Fruit fly (Drosophila melanogaster) whole organism, embryonic: Measurements from ENCODE around the gene Ada1-2.

Experiments used
- ATbp ChIP-seq: fragments of 200-800 bp; sonication (Bioruptor generic); optimal IDR thresholded peaks from 2 replicates; lab custom pipeline; 2017; ENCODE audit warnings: missing biosample characterization, mild to moderate bottlenecking, missing genetic modification characterization, missing genetic modification reagents
- Atf3 ChIP-seq: fragments of 200-800 bp; sonication (Bioruptor generic); optimal IDR thresholded peaks from 3 replicates; lab custom pipeline; 2016; ENCODE audit warnings: missing biosample characterization, missing genetic modification characterization
- Bdp1 ChIP-seq: fragments of 200-800 bp; sonication (Bioruptor generic); optimal IDR thresholded peaks from 3 replicates; lab custom pipeline; 2016; ENCODE audit warnings: missing biosample characterization, missing genetic modification characterization
- Bteb2 ChIP-seq: fragments of 200-800 bp; sonication (Bioruptor generic); optimal IDR thresholded peaks from 2 replicates; lab custom pipeline; 2016; ENCODE audit warnings: missing biosample characterization, missing genetic modification characterization
- C15 ChIP-seq: fragments of 200-800 bp; sonication (Bioruptor generic); IDR thresholded peaks from 3 replicates; pipeline ENCODE4 v1.3.6; 2022; ENCODE audit warnings: missing biosample characterization, missing genetic modification characterization
- CG10366 ChIP-seq: fragments of 200-800 bp; sonication (Bioruptor generic); IDR thresholded peaks from 2 replicates; pipeline ENCODE4 v1.3.6; 2022; ENCODE audit warnings: missing biosample characterization, missing genetic modification characterization
- CG10543 ChIP-seq: fragments of 200-800 bp; sonication (Bioruptor generic); optimal IDR thresholded peaks from 3 replicates; lab custom pipeline; 2017; ENCODE audit warnings: missing biosample characterization, mild to moderate bottlenecking, missing genetic modification characterization, moderate library complexity
- CG1647 ChIP-seq: fragments of 200-800 bp; sonication (Bioruptor generic); optimal IDR thresholded peaks from 3 replicates; lab custom pipeline; 2016; ENCODE audit warnings: missing biosample characterization, missing genetic modification characterization
- CG17186 ChIP-seq: fragments of 200-800 bp; sonication (Bioruptor generic); optimal IDR thresholded peaks from 3 replicates; lab custom pipeline; 2017; ENCODE audit warnings: missing biosample characterization, missing genetic modification reagents, missing genetic modification characterization
- CG17829 ChIP-seq: fragments of 200-800 bp; optimal IDR thresholded peaks from 2 replicates; lab custom pipeline; 2019; ENCODE audit warnings: missing biosample characterization, mild to moderate bottlenecking, missing genetic modification characterization, moderate library complexity
- CG18011 ChIP-seq: fragments of 200-800 bp; sonication (Bioruptor generic); optimal IDR thresholded peaks from 2 replicates; lab custom pipeline; 2017; ENCODE audit warnings: missing biosample characterization, missing genetic modification characterization, mild to moderate bottlenecking, moderate library complexity, missing genotype
- CG2875 ChIP-seq: fragments of 200-800 bp; sonication (Bioruptor generic); optimal IDR thresholded peaks from 2 replicates; lab custom pipeline; 2017; ENCODE audit warnings: missing biosample characterization, mild to moderate bottlenecking, missing genetic modification characterization, missing genetic modification reagents
- CG3065 ChIP-seq: fragments of 200-800 bp; sonication (Bioruptor generic); optimal IDR thresholded peaks from 2 replicates; lab custom pipeline; 2016; ENCODE audit warnings: missing biosample characterization, missing genetic modification characterization
- CG32767 ChIP-seq: fragments of 200-800 bp; sonication (Bioruptor generic); IDR thresholded peaks from 2 replicates; pipeline ENCODE4 v1.3.6; 2022; ENCODE audit warnings: missing biosample characterization, missing genetic modification characterization
- CG3995 ChIP-seq: fragments of 200-800 bp; sonication (Bioruptor generic); optimal IDR thresholded peaks from 3 replicates; lab custom pipeline; 2016; ENCODE audit warnings: missing biosample characterization, missing genetic modification characterization
- CG4328 ChIP-seq: fragments of 200-800 bp; sonication (Bioruptor generic); optimal IDR thresholded peaks from 3 replicates; lab custom pipeline; 2017; ENCODE audit warnings: missing biosample characterization, missing genetic modification reagents, missing genetic modification characterization
- CG6854 ChIP-seq: fragments of 200-800 bp; sonication (Bioruptor generic); optimal IDR thresholded peaks from 3 replicates; lab custom pipeline; 2017; ENCODE audit warnings: missing biosample characterization, mild to moderate bottlenecking, missing genetic modification characterization
- CG7372 ChIP-seq: fragments of 200-800 bp; sonication (Bioruptor generic); IDR thresholded peaks from 2 replicates; pipeline ENCODE4 v1.3.6; 2022; ENCODE audit warnings: missing biosample characterization, missing genetic modification characterization
- CG8290 ChIP-seq, 3 experiments: fragments of 200-800 bp; sonication (Bioruptor generic); optimal IDR thresholded peaks; 2 replicates each; lab custom pipeline; 2016 to 2019; ENCODE audit warnings: missing biosample characterization in 3 of 3, missing genetic modification characterization in 3 of 3, mild to moderate bottlenecking in 2 of 3, moderate library complexity in 1 of 3
- Dip3 ChIP-seq: fragments of 200-800 bp; sonication (Bioruptor generic); optimal IDR thresholded peaks from 3 replicates; lab custom pipeline; 2016; ENCODE audit warnings: missing biosample characterization, missing genetic modification characterization
- Dref ChIP-seq: fragments of 200-800 bp; sonication (Bioruptor generic); IDR thresholded peaks from 2 replicates; pipeline ENCODE4 v1.3.6; 2022; ENCODE audit warnings: missing biosample characterization, missing genetic modification characterization
- ERR ChIP-seq: fragments of 200-800 bp; sonication (Bioruptor generic); optimal IDR thresholded peaks from 2 replicates; lab custom pipeline; 2016; ENCODE audit warnings: missing biosample characterization, missing genetic modification characterization
- Fer1 ChIP-seq: fragments of 200-800 bp; sonication (Bioruptor generic); optimal IDR thresholded peaks from 2 replicates; lab custom pipeline; 2017; ENCODE audit warnings: missing biosample characterization, mild to moderate bottlenecking, missing genetic modification characterization
- HLHmδ ChIP-seq: fragments of 200-800 bp; sonication (Bioruptor generic); optimal IDR thresholded peaks from 2 replicates; lab custom pipeline; 2018; ENCODE audit warnings: missing biosample characterization, mild to moderate bottlenecking, missing genetic modification characterization, moderate library complexity
- Hr39 ChIP-seq: fragments of >200 bp; optimal IDR thresholded peaks from 2 replicates; lab custom pipeline; 2017
- Hsf ChIP-seq: fragments of 200-800 bp; sonication (Bioruptor generic); optimal IDR thresholded peaks from 3 replicates; lab custom pipeline; 2016; ENCODE audit warnings: missing biosample characterization, missing genetic modification characterization
- Kr ChIP-seq: fragments of 200-800 bp; sonication (Bioruptor generic); optimal IDR thresholded peaks from 2 replicates; lab custom pipeline; 2017; ENCODE audit warnings: missing biosample characterization, mild to moderate bottlenecking, missing genetic modification characterization
- Neu2 ChIP-seq: fragments of 200-800 bp; sonication (Bioruptor generic); optimal IDR thresholded peaks from 3 replicates; lab custom pipeline; 2016; ENCODE audit warnings: missing biosample characterization, missing genetic modification characterization, borderline replicate concordance
- Oaz ChIP-seq: fragments of 200-800 bp; sonication (Bioruptor generic); IDR thresholded peaks from 2 replicates; pipeline ENCODE4 v1.3.6; 2022; ENCODE audit warnings: missing biosample characterization, missing genetic modification characterization
- Ravus ChIP-seq: fragments of 200-800 bp; sonication (Bioruptor generic); IDR thresholded peaks from 2 replicates; pipeline ENCODE4 v1.3.6; 2022; ENCODE audit warnings: missing biosample characterization, missing genetic modification characterization
- Rx ChIP-seq: fragments of 200-800 bp; sonication (Bioruptor generic); IDR thresholded peaks from 2 replicates; pipeline ENCODE4 v1.3.6; 2022; ENCODE audit warnings: missing biosample characterization, missing genetic modification characterization
- Xrp1 ChIP-seq: fragments of 200-800 bp; sonication (Bioruptor generic); IDR thresholded peaks from 2 replicates; pipeline ENCODE4 v1.3.6; 2022; ENCODE audit warnings: missing biosample characterization, missing genetic modification characterization
- az2 ChIP-seq: fragments of 200-800 bp; sonication (Bioruptor generic); optimal IDR thresholded peaks from 3 replicates; lab custom pipeline; 2016; ENCODE audit warnings: missing biosample characterization, missing genetic modification characterization
- bab2 ChIP-seq: fragments of 200-800 bp; sonication (Bioruptor generic); optimal IDR thresholded peaks from 2 replicates; lab custom pipeline; 2016; ENCODE audit warnings: missing biosample characterization, missing genetic modification characterization
- br ChIP-seq: fragments of >200 bp; optimal IDR thresholded peaks from 2 replicates; lab custom pipeline; 2017
- corto ChIP-seq: fragments of 200-800 bp; sonication (Bioruptor generic); optimal IDR thresholded peaks from 2 replicates; lab custom pipeline; 2016; ENCODE audit warnings: missing biosample characterization, mild to moderate bottlenecking, missing genetic modification characterization, moderate library complexity
- dan ChIP-seq: fragments of 200-800 bp; sonication (Bioruptor generic); IDR thresholded peaks from 2 replicates; pipeline ENCODE4 v1.3.6; 2022; ENCODE audit warnings: missing biosample characterization, missing genetic modification characterization
- dati ChIP-seq: fragments of 200-800 bp; sonication (Bioruptor generic); IDR thresholded peaks from 2 replicates; pipeline ENCODE4 v1.3.6; 2022; ENCODE audit warnings: missing biosample characterization, missing genetic modification characterization
- inv ChIP-seq: fragments of 200-800 bp; sonication (Bioruptor generic); IDR thresholded peaks from 2 replicates; pipeline ENCODE4 v1.3.6; 2022; ENCODE audit warnings: missing biosample characterization, missing genetic modification characterization; ENCODE audit not compliant: partially characterized antibody
- jing ChIP-seq: fragments of 200-800 bp; sonication (Bioruptor generic); optimal IDR thresholded peaks from 2 replicates; lab custom pipeline; 2018; ENCODE audit warnings: missing biosample characterization, mild to moderate bottlenecking, missing genetic modification characterization
- luna ChIP-seq: fragments of 200-800 bp; sonication (Bioruptor generic); optimal IDR thresholded peaks from 2 replicates; lab custom pipeline; 2016; ENCODE audit warnings: missing biosample characterization, missing genetic modification characterization
- maf-S ChIP-seq: fragments of 200-800 bp; sonication (Bioruptor generic); optimal IDR thresholded peaks from 2 replicates; lab custom pipeline; 2016; ENCODE audit warnings: missing biosample characterization, missing genetic modification characterization
- nmo ChIP-seq: fragments of 200-800 bp; sonication (Bioruptor generic); optimal IDR thresholded peaks from 2 replicates; lab custom pipeline; 2018; ENCODE audit warnings: missing biosample characterization, mild to moderate bottlenecking, missing genetic modification characterization, moderate library complexity
- sd ChIP-seq: fragments of 200-800 bp; sonication (Bioruptor generic); optimal IDR thresholded peaks from 3 replicates; lab custom pipeline; 2018; ENCODE audit warnings: missing biosample characterization, mild to moderate bottlenecking, missing genetic modification characterization, moderate library complexity
- sr ChIP-seq: fragments of 200-800 bp; sonication (Bioruptor generic); IDR thresholded peaks from 3 replicates; pipeline ENCODE4 v1.3.6; 2022; ENCODE audit warnings: missing biosample characterization, missing genetic modification characterization
- ssp ChIP-seq: fragments of 200-800 bp; sonication (Bioruptor generic); IDR thresholded peaks from 2 replicates; pipeline ENCODE4 v1.3.6; 2022; ENCODE audit warnings: missing biosample characterization, missing genetic modification characterization
- stc ChIP-seq: fragments of 200-800 bp; sonication (Bioruptor generic); IDR thresholded peaks from 2 replicates; pipeline ENCODE4 v1.3.6; 2022; ENCODE audit warnings: missing biosample characterization, missing genetic modification characterization
- tna ChIP-seq: fragments of 200-800 bp; sonication (Bioruptor generic); IDR thresholded peaks from 2 replicates; pipeline ENCODE4 v1.3.6; 2022; ENCODE audit warnings: missing biosample characterization, missing genetic modification characterization; ENCODE audit not compliant: partially characterized antibody
- trem ChIP-seq: fragments of 200-800 bp; optimal IDR thresholded peaks from 3 replicates; lab custom pipeline; 2019; ENCODE audit warnings: missing biosample characterization, mild to moderate bottlenecking, missing genetic modification characterization, moderate library complexity
- unpg ChIP-seq: fragments of 200-800 bp; sonication (Bioruptor generic); optimal IDR thresholded peaks from 3 replicates; lab custom pipeline; 2018; ENCODE audit warnings: missing biosample characterization, mild to moderate bottlenecking, missing genetic modification characterization, moderate library complexity
- wor ChIP-seq: fragments of 200-800 bp; sonication (Bioruptor generic); IDR thresholded peaks from 2 replicates; pipeline ENCODE4 v1.3.6; 2022; ENCODE audit warnings: missing biosample characterization, missing genetic modification characterization

Gene Ada1-2

dm6 chr2L:11987945-11988344 lies 4.8 kb upstream of the Ada1-2 start, which contains the start of the genes CG6686 and CG34163 (continued):
- TF ChIP-seq CG6854 (GFP tag; lab: Kevin White, UChicago) (no peak), CG7372 (GFP tag; lab: Robert Waterston, UW) (no peak), sd (tag; lab: Kevin White, UChicago) (no peak), Dip3 (GFP tag; lab: Kevin White, UChicago) (peak; percentile 56), HLHmδ (no peak), CG18011 (GFP tag; lab: Kevin White, UChicago) (peak; percentile 14), Bteb2 (GFP tag; lab: Kevin White, UChicago) (peak; percentile 34), dan (GFP tag; lab: Robert Waterston, UW) (no peak), Xrp1 (GFP tag; lab: Robert Waterston, UW) (peak; percentile 27; the same call in 1 of the 2 replicates), Ravus (no peak), inv (GFP tag; lab: Robert Waterston, UW) (no peak), Hr39 (lab: Kevin White, UChicago) (no peak), Kr (GFP tag; lab: Kevin White, UChicago) (no peak), stc (GFP tag; lab: Robert Waterston, UW) (0 out of 2 replicates have a peak, but pooled peaks have one; percentile 18), az2 (GFP tag; lab: Kevin White, UChicago) (peak; percentile 58), CG10366 (GFP tag; lab: Robert Waterston, UW) (peak; percentile 39; the same call in 1 of the 2 replicates), Atf3 (GFP tag; lab: Kevin White, UChicago) (no peak), CG17829 (tag; lab: Kevin White, UChicago) (peak; percentile 39), CG8290 (GFP tag; optimal IDR thresholded peaks at IDR 0.05; lab: Kevin White, UChicago) (no peak), CG8290 (tag; optimal IDR thresholded peaks at IDR 0.05; lab: Kevin White, UChicago) (no peak), jing (GFP tag; lab: Kevin White, UChicago) (no peak)
- TF ChIP-seq, all 482 proteins: peak for 168

- no peak for TF ChIP-seq br (lab: Kevin White, UChicago)
- TF ChIP-seq Rx = no peak
- TF ChIP-seq wor = no peak
- TF ChIP-seq ERR (GFP tag; lab: Kevin White, UChicago) = no peak
- TF ChIP-seq corto (GFP tag; lab: Kevin White, UChicago) = no peak
- no peak for TF ChIP-seq luna
- TF ChIP-seq ATbp = no peak
- TF ChIP-seq CG4328 (GFP tag; lab: Kevin White, UChicago) = no peak
- TF ChIP-seq CG1647 (GFP tag; lab: Kevin White, UChicago) = no peak
- no peak for TF ChIP-seq sr
- no peak for TF ChIP-seq Bdp1 (GFP tag; lab: Kevin White, UChicago)
- no peak for TF ChIP-seq maf-S
- TF ChIP-seq CG10543 (GFP tag; lab: Kevin White, UChicago) = no peak
- TF ChIP-seq trem (tag; lab: Kevin White, UChicago) = no peak
These were observed 3.5 kb upstream of the Ada1-2 start for dm6 chr2L:11989210-11989609.

dm6 chr2L:11989729-11990128 lies 3.0 kb upstream of the Ada1-2 start, which contains the start of the genes zuc and dgt2:
Gene zuc (minus strand): TSS chr2L:11989882.
Gene dgt2 (plus strand): TSS chr2L:11989936.
- TF ChIP-seq Dref (GFP tag; lab: Robert Waterston, UW) (no peak), Neu2 (no peak), dati (GFP tag; lab: Robert Waterston, UW) (no peak), C15 (GFP tag; lab: Robert Waterston, UW) (no peak), Oaz (GFP tag; lab: Robert Waterston, UW) (no peak), Bdp1 (GFP tag; lab: Kevin White, UChicago) (no peak), ssp (GFP tag; lab: Robert Waterston, UW) (no peak), tna (GFP tag; lab: Robert Waterston, UW) (no peak), Dip3 (GFP tag; lab: Kevin White, UChicago) (no peak), CG2875 (GFP tag; lab: Kevin White, UChicago) (no peak), unpg (GFP tag; lab: Kevin White, UChicago) (no peak), CG3065 (GFP tag; lab: Kevin White, UChicago) (no peak), CG17186 (peak; percentile 5), CG32767 (GFP tag; lab: Robert Waterston, UW) (no peak), Rx (no peak), Hsf (GFP tag; lab: Kevin White, UChicago) (no peak), nmo (GFP tag; lab: Kevin White, UChicago) (peak; percentile 6), corto (GFP tag; lab: Kevin White, UChicago) (no peak), bab2 (GFP tag; lab: Kevin White, UChicago) (no peak), Fer1 (GFP tag; lab: Kevin White, UChicago) (no peak), CG3995 (GFP tag; lab: Kevin White, UChicago) (peak; percentile 10)
